Worm (Caenorhabditis elegans): ENCODE data around the gene col-140.

col-140 gene

ce11 chrV:5790497-5791280 lies 45.9 kb downstream of the col-140 start, which contains the start of the genes nhr-142 and F44E7.9 (continued):
- TF ChIP-seq sox-2 (GFP tag; IDR thresholded peaks at IDR 0.05) (no peak), pqm-1 (tag; optimal IDR thresholded peaks at IDR 0.05) (peak; percentile 23), ets-4 (tag; optimal IDR thresholded peaks at IDR 0.05) (peak; percentile 71), pat-9 (tag; optimal IDR thresholded peaks at IDR 0.05) (peak; percentile 32), unc-3 (GFP tag; conservative IDR thresholded peaks at IDR 0.05) (no peak), unc-3 (tag; optimal IDR thresholded peaks at IDR 0.05) (peak; percentile 40), ceh-14 (tag; optimal IDR thresholded peaks at IDR 0.05) (peak; percentile 74), ceh-22 (tag; optimal IDR thresholded peaks at IDR 0.05) (no peak), sdc-2 (tag; optimal IDR thresholded peaks at IDR 0.05) (peak; percentile 18), dmd-4 (tag; optimal IDR thresholded peaks at IDR 0.05; ENCODE audit: borderline replicate concordance) (peak; percentile 47), ceh-45 (GFP tag; IDR thresholded peaks at IDR 0.05) (peak; percentile 47; the same call in 1 of the 2 replicates), nfya-1 (tag; optimal IDR thresholded peaks at IDR 0.05) (peak; percentile 58), tbx-7 (tag; optimal IDR thresholded peaks at IDR 0.05) (peak; percentile 63), ceh-30 (tag; optimal IDR thresholded peaks at IDR 0.05) (peak; percentile 0), T23F11.4 (GFP tag; optimal IDR thresholded peaks at IDR 0.05) (peak; percentile 26), ahr-1 (tag; optimal IDR thresholded peaks at IDR 0.05) (peak; percentile 15), npax-4 (tag; optimal IDR thresholded peaks at IDR 0.05) (peak; percentile 12), F13H6.1 (tag; optimal IDR thresholded peaks at IDR 0.05) (peak; percentile 64), hlh-30 (tag; optimal IDR thresholded peaks at IDR 0.05; ENCODE audit: insufficient read depth) (no peak), ceh-2 (tag; optimal IDR thresholded peaks at IDR 0.05) (peak; percentile 78), unc-55 (GFP tag; optimal IDR thresholded peaks at IDR 0.05) (no peak), ceh-6 (GFP tag; optimal IDR thresholded peaks at IDR 0.05) (no peak), hlh-13 (GFP tag; optimal IDR thresholded peaks at IDR 0.05) (no peak), fkh-6 (tag; optimal IDR thresholded peaks at IDR 0.05) (no peak), ceh-31 (tag; optimal IDR thresholded peaks at IDR 0.05) (peak; percentile 93), ceh-34 (tag; optimal IDR thresholded peaks at IDR 0.05) (peak; percentile 60), nhr-11 (tag; optimal IDR thresholded peaks at IDR 0.05) (no peak), lim-6 (tag; optimal IDR thresholded peaks at IDR 0.05) (peak; percentile 50), eyg-1 (tag; optimal IDR thresholded peaks at IDR 0.05) (no peak), pha-2 (tag; optimal IDR thresholded peaks at IDR 0.05) (peak; percentile 48), ceh-24 (tag; optimal IDR thresholded peaks at IDR 0.05) (peak; percentile 13), mec-3 (tag; optimal IDR thresholded peaks at IDR 0.05; ENCODE audit: borderline replicate concordance) (no peak), gmeb-2 (tag; optimal IDR thresholded peaks at IDR 0.05) (no peak), unc-86 (tag; optimal IDR thresholded peaks at IDR 0.05) (peak; percentile 37), pag-3 (tag; optimal IDR thresholded peaks at IDR 0.05; ENCODE audit: borderline replicate concordance) (no peak), odd-2 (tag; optimal IDR thresholded peaks at IDR 0.05) (no peak), pha-4 (tag; optimal IDR thresholded peaks at IDR 0.05) (no peak), madf-2 (tag; optimal IDR thresholded peaks at IDR 0.05) (peak; percentile 39), sox-4 (tag; optimal IDR thresholded peaks at IDR 0.05) (peak; percentile 36), zip-5 (tag; optimal IDR thresholded peaks at IDR 0.05) (peak; percentile 81), C08G9.2 (tag; optimal IDR thresholded peaks at IDR 0.05) (peak; percentile 80), syd-9 (tag; optimal IDR thresholded peaks at IDR 0.05) (peak; percentile 66), hlh-6 (tag; optimal IDR thresholded peaks at IDR 0.05) (no peak), fkh-10 (GFP tag; optimal IDR thresholded peaks at IDR 0.05) (no peak), nhr-232 (tag; optimal IDR thresholded peaks at IDR 0.05) (peak; percentile 10), ceh-18 (tag; optimal IDR thresholded peaks at IDR 0.05) (peak; percentile 72), rnt-1 (tag; optimal IDR thresholded peaks at IDR 0.05) (peak; percentile 64), ttx-3 (tag; optimal IDR thresholded peaks at IDR 0.05) (peak; percentile 21), C38D4.7 (GFP tag; optimal IDR thresholded peaks at IDR 0.05) (no peak)

Data from whole organism, late embryonic.